Fruit fly (Drosophila melanogaster) whole organism, embryonic: ENCODE data around the gene prtp.

Experiments
- Antp ChIP-seq: fragments of 200-800 bp; sonication (Bioruptor generic); optimal IDR thresholded peaks from 3 replicates; lab custom pipeline; 2016; ENCODE audit warnings: missing biosample characterization, missing genetic modification characterization
- CG11093 ChIP-seq: fragments of 200-800 bp; sonication (Bioruptor generic); IDR thresholded peaks from 3 replicates; pipeline ENCODE4 v1.3.6; 2022; ENCODE audit warnings: missing biosample characterization, missing genetic modification characterization
- CG13624 ChIP-seq: fragments of 200-800 bp; sonication (Bioruptor generic); optimal IDR thresholded peaks from 2 replicates; lab custom pipeline; 2016; ENCODE audit warnings: missing biosample characterization, missing genetic modification characterization
- CG14050 ChIP-seq: fragments of 200-800 bp; sonication (Bioruptor generic); IDR thresholded peaks from 3 replicates; pipeline ENCODE4 v1.3.6; 2022; ENCODE audit warnings: missing biosample characterization, missing genetic modification characterization
- CG15601 ChIP-seq: fragments of 200-800 bp; sonication (Bioruptor generic); optimal IDR thresholded peaks from 3 replicates; lab custom pipeline; 2019; ENCODE audit warnings: missing biosample characterization, mild to moderate bottlenecking, missing genetic modification characterization, moderate library complexity
- CG15696 ChIP-seq: fragments of 200-800 bp; sonication (Bioruptor generic); optimal IDR thresholded peaks from 2 replicates; lab custom pipeline; 2019; ENCODE audit warnings: missing biosample characterization, mild to moderate bottlenecking, missing genetic modification characterization, moderate library complexity
- CG17568 ChIP-seq: fragments of 200-800 bp; sonication (Bioruptor generic); optimal IDR thresholded peaks from 2 replicates; lab custom pipeline; 2018; ENCODE audit warnings: missing biosample characterization, mild to moderate bottlenecking, missing genetic modification characterization, moderate library complexity
- CG2116 ChIP-seq: fragments of 200-800 bp; sonication (Bioruptor generic); optimal IDR thresholded peaks from 3 replicates; lab custom pipeline; 2018; ENCODE audit warnings: missing biosample characterization, mild to moderate bottlenecking, missing genetic modification characterization
- CG3065 ChIP-seq: fragments of 200-800 bp; sonication (Bioruptor generic); optimal IDR thresholded peaks from 2 replicates; lab custom pipeline; 2016; ENCODE audit warnings: missing biosample characterization, missing genetic modification characterization
- CG31365 ChIP-seq: fragments of 200-800 bp; sonication (Bioruptor generic); optimal IDR thresholded peaks from 2 replicates; lab custom pipeline; 2018; ENCODE audit warnings: missing biosample characterization, mild to moderate bottlenecking, missing genetic modification characterization
- CG31388 ChIP-seq: fragments of 200-800 bp; sonication (Bioruptor generic); optimal IDR thresholded peaks from 2 replicates; lab custom pipeline; 2016; ENCODE audit warnings: missing biosample characterization, missing genetic modification characterization
- CG33213 ChIP-seq: fragments of 200-800 bp; sonication (Bioruptor generic); optimal IDR thresholded peaks from 3 replicates; lab custom pipeline; 2016; ENCODE audit warnings: missing biosample characterization, missing genetic modification characterization
- CG4730 ChIP-seq: fragments of 200-800 bp; sonication (Bioruptor generic); IDR thresholded peaks from 2 replicates; pipeline ENCODE4 v1.3.6; 2022; ENCODE audit warnings: missing biosample characterization, missing genetic modification characterization
- CG4854 ChIP-seq: fragments of 200-800 bp; sonication (Bioruptor generic); optimal IDR thresholded peaks from 2 replicates; lab custom pipeline; 2016; ENCODE audit warnings: missing biosample characterization, missing genetic modification characterization, inconsistent platforms
- CG7271 ChIP-seq: fragments of 200-800 bp; sonication (Bioruptor generic); optimal IDR thresholded peaks from 2 replicates; lab custom pipeline; 2018; ENCODE audit warnings: missing biosample characterization, mild to moderate bottlenecking, missing genetic modification characterization, moderate library complexity
- CG9817 ChIP-seq: fragments of 200-800 bp; sonication (Bioruptor generic); optimal IDR thresholded peaks from 2 replicates; lab custom pipeline; 2018; ENCODE audit warnings: missing biosample characterization, mild to moderate bottlenecking, missing genetic modification characterization, moderate library complexity
- Dbx ChIP-seq: fragments of 200-800 bp; sonication (Bioruptor generic); IDR thresholded peaks from 3 replicates; pipeline ENCODE4 v1.3.6; 2022; ENCODE audit warnings: missing biosample characterization, missing genetic modification characterization
- Ets65A ChIP-seq: fragments of 200-800 bp; sonication (Bioruptor generic); peaks from one replicate; lab custom pipeline; 2016; ENCODE audit warnings: missing biosample characterization, missing genetic modification characterization
- Ets97D ChIP-seq: fragments of 200-800 bp; sonication (Bioruptor generic); optimal IDR thresholded peaks from 3 replicates; lab custom pipeline; 2016; ENCODE audit warnings: missing biosample characterization, missing genetic modification characterization
- GATAe ChIP-seq: fragments of 200-800 bp; sonication (Bioruptor generic); conservative IDR thresholded peaks from 2 replicates; pipeline ENCODE4 v1.3.6; 2022; ENCODE audit warnings: missing biosample characterization, missing genetic modification characterization
- HHEX ChIP-seq: fragments of 200-800 bp; sonication (Bioruptor generic); optimal IDR thresholded peaks from 3 replicates; lab custom pipeline; 2017; ENCODE audit warnings: missing biosample characterization, mild to moderate bottlenecking, missing genetic modification characterization, missing genetic modification reagents
- Hey ChIP-seq: fragments of 200-800 bp; sonication (Bioruptor generic); optimal IDR thresholded peaks from 3 replicates; lab custom pipeline; 2018; ENCODE audit warnings: missing biosample characterization, mild to moderate bottlenecking, missing genetic modification characterization
- HmgZ ChIP-seq: fragments of 200-800 bp; sonication (Bioruptor generic); optimal IDR thresholded peaks from 2 replicates; lab custom pipeline; 2018; ENCODE audit warnings: missing biosample characterization, mild to moderate bottlenecking, missing genetic modification characterization
- Hr51 ChIP-seq, 2 experiments: fragments of 200-800 bp; sonication (Bioruptor generic); optimal IDR thresholded peaks; 2 replicates in 1 of 2; 3 replicates in 1 of 2; lab custom pipeline; 2016 to 2018; ENCODE audit warnings: missing biosample characterization in 2 of 2, missing genetic modification characterization in 2 of 2, mild to moderate bottlenecking in 1 of 2, moderate library complexity in 1 of 2
- Lim3 ChIP-seq: fragments of 200-800 bp; sonication (Bioruptor generic); IDR thresholded peaks from 2 replicates; pipeline ENCODE4 v1.3.6; 2022; ENCODE audit warnings: missing biosample characterization, missing genetic modification characterization
- NC2β ChIP-seq: fragments of 200-800 bp; sonication (Bioruptor generic); optimal IDR thresholded peaks from 2 replicates; lab custom pipeline; 2016; ENCODE audit warnings: missing biosample characterization, missing genetic modification characterization
- Neu2 ChIP-seq: fragments of 200-800 bp; sonication (Bioruptor generic); optimal IDR thresholded peaks from 3 replicates; lab custom pipeline; 2016; ENCODE audit warnings: missing biosample characterization, missing genetic modification characterization, borderline replicate concordance
- Optix ChIP-seq: fragments of 200-800 bp; sonication (Bioruptor generic); IDR thresholded peaks from 3 replicates; pipeline ENCODE4 v1.3.6; 2022; ENCODE audit warnings: missing biosample characterization, missing genetic modification characterization
- Ravus ChIP-seq: fragments of 200-800 bp; sonication (Bioruptor generic); IDR thresholded peaks from 2 replicates; pipeline ENCODE4 v1.3.6; 2022; ENCODE audit warnings: missing biosample characterization, missing genetic modification characterization
- Sry-δ ChIP-seq: fragments of 200-800 bp; sonication (Bioruptor generic); optimal IDR thresholded peaks from 2 replicates; lab custom pipeline; 2016; ENCODE audit warnings: missing biosample characterization, missing genetic modification characterization
- Trl ChIP-seq, 3 experiments: fragments of >200 bp in 2 of 3; fragments of 200-800 bp in 1 of 3; sonication (Bioruptor generic) in 1 of 3; optimal IDR thresholded peaks; 2 replicates in 1 of 3; 3 replicates in 2 of 3; lab custom pipeline; 2016 to 2017; ENCODE audit warnings: missing biosample characterization in 1 of 3, missing genetic modification characterization in 1 of 3
- ash1 ChIP-seq: fragments of 200-800 bp; sonication (Bioruptor generic); optimal IDR thresholded peaks from 2 replicates; lab custom pipeline; 2018; ENCODE audit warnings: missing biosample characterization, mild to moderate bottlenecking, missing genetic modification characterization
- az2 ChIP-seq: fragments of 200-800 bp; sonication (Bioruptor generic); optimal IDR thresholded peaks from 3 replicates; lab custom pipeline; 2016; ENCODE audit warnings: missing biosample characterization, missing genetic modification characterization
- bsh ChIP-seq, 2 experiments: fragments of 200-800 bp; sonication (Bioruptor generic); optimal IDR thresholded peaks; 2 replicates each; lab custom pipeline; 2017 to 2018; ENCODE audit warnings: mild to moderate bottlenecking in 2 of 2, missing biosample characterization in 2 of 2, missing genetic modification characterization in 2 of 2, moderate library complexity in 1 of 2
- cad ChIP-seq: fragments of >200 bp; optimal IDR thresholded peaks from 2 replicates; lab custom pipeline; 2017; ENCODE audit warnings: missing biosample characterization, missing genetic modification characterization
- corto ChIP-seq: fragments of 200-800 bp; sonication (Bioruptor generic); optimal IDR thresholded peaks from 2 replicates; lab custom pipeline; 2016; ENCODE audit warnings: missing biosample characterization, mild to moderate bottlenecking, missing genetic modification characterization, moderate library complexity
- crc ChIP-seq: fragments of 200-800 bp; sonication (Bioruptor generic); optimal IDR thresholded peaks from 2 replicates; lab custom pipeline; 2016; ENCODE audit warnings: missing biosample characterization, missing genetic modification characterization
- danr ChIP-seq: fragments of 200-800 bp; sonication (Bioruptor generic); IDR thresholded peaks from 2 replicates; pipeline ENCODE4 v1.3.6; 2022; ENCODE audit warnings: missing biosample characterization, missing genetic modification characterization
- eyg ChIP-seq: fragments of 200-800 bp; sonication (Bioruptor generic); optimal IDR thresholded peaks from 3 replicates; lab custom pipeline; 2016; ENCODE audit warnings: missing biosample characterization, missing genetic modification characterization
- gcm ChIP-seq: fragments of 200-800 bp; sonication (Bioruptor generic); optimal IDR thresholded peaks from 2 replicates; lab custom pipeline; 2019; ENCODE audit warnings: missing biosample characterization, mild to moderate bottlenecking, missing genetic modification characterization, moderate library complexity
- h ChIP-seq: fragments of >200 bp; optimal IDR thresholded peaks from 2 replicates; lab custom pipeline; 2017
- hkb ChIP-seq, 2 experiments: fragments of 200-800 bp in 1 of 2; fragments of >200 bp in 1 of 2; sonication (Bioruptor generic) in 1 of 2; IDR thresholded peaks in 1 of 2; optimal IDR thresholded peaks in 1 of 2; 2 replicates each; pipeline versions ENCODE4 v1.3.6 to Lab custom; 2017 to 2022; ENCODE audit warnings: missing biosample characterization in 1 of 2, missing genetic modification characterization in 1 of 2
- insv ChIP-seq, 2 experiments: fragments of 200-800 bp; sonication (Bioruptor generic); optimal IDR thresholded peaks; 3 replicates each; lab custom pipeline; 2016 to 2018; ENCODE audit warnings: missing biosample characterization in 2 of 2, missing genetic modification characterization in 2 of 2
- jing ChIP-seq: fragments of 200-800 bp; sonication (Bioruptor generic); optimal IDR thresholded peaks from 2 replicates; lab custom pipeline; 2018; ENCODE audit warnings: missing biosample characterization, mild to moderate bottlenecking, missing genetic modification characterization
- lilli ChIP-seq: fragments of 200-800 bp; sonication (Bioruptor generic); optimal IDR thresholded peaks from 3 replicates; lab custom pipeline; 2016; ENCODE audit warnings: missing biosample characterization, missing genetic modification characterization
- p53 ChIP-seq: fragments of 200-800 bp; sonication (Bioruptor generic); optimal IDR thresholded peaks from 2 replicates; lab custom pipeline; 2016; ENCODE audit warnings: missing biosample characterization, missing genetic modification characterization
- pan ChIP-seq, 4 experiments: fragments of >200 bp in 3 of 4; fragments of 200-800 bp in 1 of 4; sonication (Bioruptor generic) in 1 of 4; optimal IDR thresholded peaks in 3 of 4; IDR thresholded peaks in 1 of 4; 2 replicates each; pipeline versions ENCODE4 v1.3.6 to Lab custom; 2017 to 2022; ENCODE audit warnings: missing biosample characterization in 2 of 4, missing genetic modification characterization in 2 of 4, mixed read lengths in 1 of 4
- pum ChIP-seq: fragments of 200-800 bp; sonication (Bioruptor generic); optimal IDR thresholded peaks from 2 replicates; lab custom pipeline; 2016; ENCODE audit warnings: missing biosample characterization, missing genetic modification characterization
- sc ChIP-seq, 3 experiments: fragments of >200 bp in 2 of 3; fragments of 200-800 bp in 1 of 3; sonication (Bioruptor generic) in 1 of 3; optimal IDR thresholded peaks; 2 replicates in 2 of 3; 3 replicates in 1 of 3; lab custom pipeline; 2017; ENCODE audit warnings: mild to moderate bottlenecking in 1 of 3, missing biosample characterization in 1 of 3, missing genetic modification characterization in 1 of 3, missing genetic modification reagents in 1 of 3
- sna ChIP-seq: fragments of 200-800 bp; sonication (Bioruptor generic); IDR thresholded peaks from 2 replicates; pipeline ENCODE4 v1.3.6; 2022; ENCODE audit warnings: missing biosample characterization, missing genetic modification characterization; ENCODE audit not compliant: partially characterized antibody

Gene prtp

dm6 chrX:11715263-11715659 is 1.3 kb upstream of the prtp start, which contains the start of gene Amun (continued):
- TF ChIP-seq CG9817 (peak; percentile 20), CG4854 (GFP tag; lab: Kevin White, UChicago) (no peak), gcm (GFP tag; lab: Kevin White, UChicago) (no peak), CG7271 (tag; lab: Kevin White, UChicago) (no peak), jing (GFP tag; lab: Kevin White, UChicago) (peak; percentile 15), p53 (GFP tag; lab: Kevin White, UChicago) (peak; percentile 56), CG17568 (GFP tag; lab: Kevin White, UChicago) (no peak), Optix (GFP tag; lab: Robert Waterston, UW) (no peak), lilli (GFP tag; lab: Kevin White, UChicago) (peak; percentile 51), corto (GFP tag; lab: Kevin White, UChicago) (no peak), Lim3 (GFP tag; lab: Robert Waterston, UW) (no peak), Dbx (GFP tag; lab: Robert Waterston, UW) (peak; percentile 7; the same call in 1 of the 3 replicates), sc (optimal IDR thresholded peaks at IDR 0.05; lab: Kevin White, UChicago) (no peak), sc (GFP tag; optimal IDR thresholded peaks at IDR 0.05; lab: Kevin White, UChicago) (no peak), Neu2 (GFP tag; lab: Kevin White, UChicago) (no peak), Ravus (GFP tag; lab: Robert Waterston, UW) (no peak), Hr51 (GFP tag; optimal IDR thresholded peaks at IDR 0.05; lab: Kevin White, UChicago) (no peak), danr (0 out of 2 replicates have a peak, but pooled peaks have one; percentile 22), CG2116 (no peak), h (lab: Kevin White, UChicago) (no peak), HHEX (GFP tag; lab: Kevin White, UChicago) (peak; percentile 13), Ets97D (GFP tag; lab: Kevin White, UChicago) (no peak), bsh (GFP tag; optimal IDR thresholded peaks at IDR 0.05; lab: Kevin White, UChicago) (peak in 1 of 2 experiments; percentile 2), Hey (no peak), az2 (no peak), CG33213 (no peak), Antp (peak; percentile 45), CG3065 (GFP tag; lab: Kevin White, UChicago) (no peak), crc (no peak), CG13624 (GFP tag; lab: Kevin White, UChicago) (peak; percentile 21), CG31388 (peak; percentile 18), eyg (no peak), pum (GFP tag; lab: Kevin White, UChicago) (no peak), CG4730 (GFP tag; lab: Robert Waterston, UW) (no peak), CG11093 (GFP tag; lab: Robert Waterston, UW) (no peak), cad (no peak), ash1 (GFP tag; lab: Kevin White, UChicago) (peak; percentile 19), CG15601 (tag; lab: Kevin White, UChicago) (no peak), CG15696 (tag; lab: Kevin White, UChicago) (no peak), CG31365 (no peak), CG14050 (GFP tag; lab: Robert Waterston, UW) (no peak; the same call in 2 of the 3 replicates), sna (GFP tag; lab: Robert Waterston, UW) (no peak), HmgZ (tag; lab: Kevin White, UChicago) (no peak), Sry-δ (GFP tag; lab: Kevin White, UChicago) (no peak), Ets65A (GFP tag; lab: Kevin White, UChicago) (peak; percentile 90), insv (GFP tag; optimal IDR thresholded peaks at IDR 0.05; lab: Kevin White, UChicago) (no peak), pan (optimal IDR thresholded peaks at IDR 0.05; lab: Kevin White, UChicago) (no peak), pan (GFP tag; optimal IDR thresholded peaks at IDR 0.05 in 1 of 2, IDR thresholded peaks at IDR 0.05 in 1 of 2) (peak in 1 of 2 experiments; percentile 17), GATAe (GFP tag; lab: Robert Waterston, UW) (no peak), Trl (optimal IDR thresholded peaks at IDR 0.05; lab: Kevin White, UChicago) (no peak), Trl (GFP tag; optimal IDR thresholded peaks at IDR 0.05; lab: Kevin White, UChicago) (no peak), NC2β (GFP tag; lab: Kevin White, UChicago) (no peak), hkb (optimal IDR thresholded peaks at IDR 0.05; lab: Kevin White, UChicago) (no peak), hkb (GFP tag; IDR thresholded peaks at IDR 0.05; lab: Robert Waterston, UW) (no peak)
